Worm (Caenorhabditis elegans): ENCODE results near the gene Y75B7B.1.

The Y75B7B.1 gene

ce11 chrV:1236333-1237068 is 34.2 kb upstream of the Y75B7B.1 start:
- peak; percentile 67 for TF ChIP-seq unc-55 (GFP tag; optimal IDR thresholded peaks at IDR 0.05)
- peak; percentile 6 for TF ChIP-seq unc-42 (tag; optimal IDR thresholded peaks at IDR 0.05)
- TF ChIP-seq hlh-13 (GFP tag; optimal IDR thresholded peaks at IDR 0.05): no peak
- peak; percentile 36 for TF ChIP-seq dve-1 (tag; optimal IDR thresholded peaks at IDR 0.05)
- peak; percentile 7 for TF ChIP-seq ref-2 (tag; optimal IDR thresholded peaks at IDR 0.05)

- TF ChIP-seq pha-2 (tag; optimal IDR thresholded peaks at IDR 0.05) (no peak), dve-1 (tag; optimal IDR thresholded peaks at IDR 0.05) (peak; percentile 85), C08G9.2 (tag; optimal IDR thresholded peaks at IDR 0.05) (no peak), che-1 (tag; optimal IDR thresholded peaks at IDR 0.05) (no peak), ceh-22 (tag; optimal IDR thresholded peaks at IDR 0.05) (no peak), sdc-2 (tag; optimal IDR thresholded peaks at IDR 0.05) (no peak)
Observed at ce11 chrV:1242432-1242831, 28.3 kb upstream of the Y75B7B.1 start.

- TF ChIP-seq unc-55 (GFP tag; optimal IDR thresholded peaks at IDR 0.05) (peak; percentile 8), ceh-45 (GFP tag; IDR thresholded peaks at IDR 0.05) (no peak), ceh-22 (tag; optimal IDR thresholded peaks at IDR 0.05) (no peak), tbx-2 (tag; optimal IDR thresholded peaks at IDR 0.05) (no peak), ceh-19 (GFP tag; optimal IDR thresholded peaks at IDR 0.05) (no peak), madf-2 (tag; optimal IDR thresholded peaks at IDR 0.05) (no peak), ceh-9 (tag; optimal IDR thresholded peaks at IDR 0.05) (no peak), nhr-11 (tag; optimal IDR thresholded peaks at IDR 0.05) (no peak)
Observed at ce11 chrV:1243011-1243410, 27.7 kb upstream of the Y75B7B.1 start.

ce11 chrV:1244021-1244708 is 26.5 kb upstream of the Y75B7B.1 start:
- no peak for TF ChIP-seq tbx-2 (tag; optimal IDR thresholded peaks at IDR 0.05)
- TF ChIP-seq unc-42 (tag; optimal IDR thresholded peaks at IDR 0.05): peak; percentile 87
- TF ChIP-seq ceh-34 (tag; optimal IDR thresholded peaks at IDR 0.05): peak; percentile 53
- peak; percentile 81 for TF ChIP-seq ref-2 (tag; optimal IDR thresholded peaks at IDR 0.05)
- no peak for TF ChIP-seq ceh-22 (tag; optimal IDR thresholded peaks at IDR 0.05)
- peak; percentile 67 for TF ChIP-seq elt-2 (tag; optimal IDR thresholded peaks at IDR 0.05)
- no peak for TF ChIP-seq C08G9.2 (tag; optimal IDR thresholded peaks at IDR 0.05)

- TF ChIP-seq unc-42 (tag; optimal IDR thresholded peaks at IDR 0.05) (peak; percentile 97), pqm-1 (tag; optimal IDR thresholded peaks at IDR 0.05) (no peak)
Observed at ce11 chrV:1252794-1253193, 17.9 kb upstream of the Y75B7B.1 start.

DNA sequence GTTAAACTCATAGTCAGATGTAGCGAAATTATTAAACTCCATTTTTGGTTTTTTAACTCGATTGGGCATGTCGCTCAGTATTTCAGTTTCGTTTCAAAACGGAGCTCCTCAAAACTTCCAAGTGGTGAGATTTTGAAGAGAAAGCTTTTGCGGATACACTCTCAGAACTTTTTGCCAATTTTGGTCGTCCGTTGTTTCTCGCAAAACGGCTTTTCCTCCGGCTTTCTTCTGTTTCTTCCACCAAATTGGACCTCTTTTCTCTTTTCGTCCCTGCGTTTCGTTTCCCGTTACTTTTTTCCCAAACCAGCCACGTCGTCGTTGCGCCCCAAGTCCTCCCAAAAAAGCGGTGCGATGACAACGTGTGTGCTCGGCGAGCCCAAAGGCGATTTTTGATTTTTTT is 10.7 kb upstream of the Y75B7B.1 start, which contains the start of gene C39F7.1:
Gene C39F7.1 (plus strand): TSS at position 301 of the 400 bp plus-strand sequence.
- TF ChIP-seq nhr-232 (tag; optimal IDR thresholded peaks at IDR 0.05): no peak
- no peak for TF ChIP-seq sox-4 (tag; optimal IDR thresholded peaks at IDR 0.05)
- no peak for TF ChIP-seq pax-1 (tag; optimal IDR thresholded peaks at IDR 0.05)
- no peak for TF ChIP-seq madf-2 (tag; optimal IDR thresholded peaks at IDR 0.05)
- TF ChIP-seq ceh-6 (GFP tag; optimal IDR thresholded peaks at IDR 0.05): no peak
- no peak for TF ChIP-seq odd-2 (tag; optimal IDR thresholded peaks at IDR 0.05)
- TF ChIP-seq zip-5 (tag; optimal IDR thresholded peaks at IDR 0.05): no peak
- TF ChIP-seq ceh-24 (tag; optimal IDR thresholded peaks at IDR 0.05): no peak

- TF ChIP-seq ttx-3 (tag; optimal IDR thresholded peaks at IDR 0.05): no peak
- TF ChIP-seq ama-1 (optimal IDR thresholded peaks at IDR 0.05): no peak
- TF ChIP-seq pax-1 (tag; optimal IDR thresholded peaks at IDR 0.05): no peak
- TF ChIP-seq nfya-1 (tag; optimal IDR thresholded peaks at IDR 0.05): no peak
- no peak for TF ChIP-seq nhr-11 (tag; optimal IDR thresholded peaks at IDR 0.05)
- TF ChIP-seq tbx-2 (tag; optimal IDR thresholded peaks at IDR 0.05): no peak
- TF ChIP-seq gmeb-2 (tag; optimal IDR thresholded peaks at IDR 0.05): no peak
- TF ChIP-seq pha-2 (tag; optimal IDR thresholded peaks at IDR 0.05): no peak
- no peak for TF ChIP-seq hlh-15 (tag; optimal IDR thresholded peaks at IDR 0.05)
- TF ChIP-seq fkh-6 (tag; optimal IDR thresholded peaks at IDR 0.05): no peak
- TF ChIP-seq ceh-34 (tag; optimal IDR thresholded peaks at IDR 0.05): no peak
- TF ChIP-seq unc-42 (tag; optimal IDR thresholded peaks at IDR 0.05): no peak
- no peak for TF ChIP-seq ref-2 (tag; optimal IDR thresholded peaks at IDR 0.05)
- no peak for TF ChIP-seq hlh-13 (GFP tag; optimal IDR thresholded peaks at IDR 0.05)
Observed at ce11 chrV:1262036-1262435, 8.7 kb upstream of the Y75B7B.1 start.

Measured in whole organism, late embryonic.